Worm (Caenorhabditis elegans) whole organism, late embryonic: ENCODE results near the gene C06B3.6.

Experiments used
- C08G9.2 ChIP-seq: sonication (generic microtip); optimal IDR thresholded peaks from 2 replicates; lab custom pipeline; 2016; ENCODE audit warnings: mild to moderate bottlenecking, missing genetic modification characterization, moderate library complexity, missing compliant biosample characterization
- K02D7.2 ChIP-seq: sonication (generic microtip); optimal IDR thresholded peaks from 2 replicates; lab custom pipeline; 2017; ENCODE audit warnings: mild to moderate bottlenecking, missing genetic modification characterization, missing compliant biosample characterization
- T23F11.4 ChIP-seq: fragments of 200-800 bp; sonication (Bioruptor generic); optimal IDR thresholded peaks from 2 replicates; lab custom pipeline; 2018; ENCODE audit warnings: mild to moderate bottlenecking, missing genetic modification characterization, missing compliant biosample characterization
- Y22D7AL.16 ChIP-seq: sonication (generic microtip); optimal IDR thresholded peaks from 2 replicates; lab custom pipeline; 2016; ENCODE audit warnings: missing genetic modification characterization, missing compliant biosample characterization
- ceh-22 ChIP-seq: sonication (generic microtip); optimal IDR thresholded peaks from 2 replicates; lab custom pipeline; 2017; ENCODE audit warnings: missing biosample characterization, missing genetic modification characterization
- ceh-24 ChIP-seq: sonication (generic microtip); optimal IDR thresholded peaks from 2 replicates; lab custom pipeline; 2016; ENCODE audit warnings: mild to moderate bottlenecking, missing genetic modification characterization, missing compliant biosample characterization
- ceh-45 ChIP-seq: fragments of 200-800 bp; sonication (Bioruptor generic); IDR thresholded peaks from 2 replicates; pipeline ENCODE4 v1.3.6; 2022; ENCODE audit warnings: missing genetic modification reagents, missing genetic modification characterization, missing compliant biosample characterization
- ceh-48 ChIP-seq: sonication (generic microtip); optimal IDR thresholded peaks from 2 replicates; lab custom pipeline; 2016; ENCODE audit warnings: missing genetic modification characterization, inconsistent platforms, missing compliant biosample characterization
- ceh-6 ChIP-seq: fragments of 200-800 bp; sonication (Bioruptor generic); optimal IDR thresholded peaks from 2 replicates; lab custom pipeline; 2018; ENCODE audit warnings: mild to moderate bottlenecking, missing genetic modification characterization, missing compliant biosample characterization
- ceh-9 ChIP-seq: sonication (generic microtip); optimal IDR thresholded peaks from 2 replicates; lab custom pipeline; 2016; ENCODE audit warnings: mild to moderate bottlenecking, missing genetic modification characterization, inconsistent platforms, missing compliant biosample characterization
- elt-2 ChIP-seq: sonication (generic microtip); optimal IDR thresholded peaks from 2 replicates; lab custom pipeline; 2016; ENCODE audit warnings: missing genetic modification reagents, missing genetic modification characterization, missing compliant biosample characterization
- elt-4 ChIP-seq: sonication (generic microtip); optimal IDR thresholded peaks from 2 replicates; lab custom pipeline; 2016; ENCODE audit warnings: missing genetic modification characterization, missing compliant biosample characterization
- eyg-1 ChIP-seq: sonication (generic microtip); optimal IDR thresholded peaks from 2 replicates; lab custom pipeline; 2016; ENCODE audit warnings: missing genotype, missing genetic modification characterization, missing compliant biosample characterization
- fax-1 ChIP-seq: sonication (generic microtip); optimal IDR thresholded peaks from 2 replicates; lab custom pipeline; 2016; ENCODE audit warnings: missing genotype, missing genetic modification characterization, missing compliant biosample characterization
- fkh-6 ChIP-seq: sonication (generic microtip); optimal IDR thresholded peaks from 2 replicates; lab custom pipeline; 2016; ENCODE audit warnings: missing genetic modification characterization, missing compliant biosample characterization
- gmeb-2 ChIP-seq: sonication (generic microtip); optimal IDR thresholded peaks from 2 replicates; lab custom pipeline; 2016; ENCODE audit warnings: missing genetic modification characterization, inconsistent platforms, missing compliant biosample characterization
- hlh-15 ChIP-seq: sonication (generic microtip); optimal IDR thresholded peaks from 2 replicates; lab custom pipeline; 2016; ENCODE audit warnings: missing genetic modification characterization, missing compliant biosample characterization
- hlh-8 ChIP-seq: sonication (generic microtip); optimal IDR thresholded peaks from 2 replicates; lab custom pipeline; 2016; ENCODE audit warnings: missing genotype, missing genetic modification characterization, missing compliant biosample characterization
- lin-11 ChIP-seq: fragments of 200-800 bp; sonication (Bioruptor generic); optimal IDR thresholded peaks from 2 replicates; lab custom pipeline; 2018; ENCODE audit warnings: mild to moderate bottlenecking, missing genetic modification characterization, missing compliant biosample characterization
- mec-3 ChIP-seq: sonication (generic microtip); optimal IDR thresholded peaks from 2 replicates; lab custom pipeline; 2016; ENCODE audit warnings: borderline replicate concordance, missing genetic modification characterization, missing compliant biosample characterization
- nhr-11 ChIP-seq: fragments of 150-350 bp; optimal IDR thresholded peaks from 2 replicates; lab custom pipeline; 2014; ENCODE audit warnings: missing biosample characterization, missing genetic modification characterization
- npax-4 ChIP-seq: sonication (generic microtip); optimal IDR thresholded peaks from 2 replicates; lab custom pipeline; 2016; ENCODE audit warnings: missing genetic modification characterization, missing compliant biosample characterization
- pag-3 ChIP-seq: sonication (generic microtip); optimal IDR thresholded peaks from 2 replicates; lab custom pipeline; 2016; ENCODE audit warnings: missing compliant biosample characterization, missing genetic modification characterization, borderline replicate concordance
- pha-4 ChIP-seq: fragments of 150-350 bp; optimal IDR thresholded peaks from 2 replicates; lab custom pipeline; 2018; ENCODE audit warnings: missing biosample characterization, missing genetic modification reagents, missing genetic modification characterization
- pros-1 ChIP-seq: fragments of 150-350 bp; optimal IDR thresholded peaks from 2 replicates; lab custom pipeline; 2014; ENCODE audit warnings: missing biosample characterization, missing genetic modification reagents, missing genetic modification characterization
- ref-2 ChIP-seq: sonication (generic microtip); optimal IDR thresholded peaks from 2 replicates; lab custom pipeline; 2016; ENCODE audit warnings: missing genetic modification characterization, missing compliant biosample characterization
- tbx-2 ChIP-seq: sonication (generic microtip); optimal IDR thresholded peaks from 2 replicates; lab custom pipeline; 2016; ENCODE audit warnings: missing genetic modification characterization, missing compliant biosample characterization
- tbx-7 ChIP-seq: sonication (generic microtip); optimal IDR thresholded peaks from 2 replicates; lab custom pipeline; 2016; ENCODE audit warnings: missing genotype, missing genetic modification characterization, missing compliant biosample characterization
- ttx-3 ChIP-seq: sonication (generic microtip); optimal IDR thresholded peaks from 2 replicates; lab custom pipeline; 2016; ENCODE audit warnings: missing genetic modification reagents, missing genetic modification characterization, missing compliant biosample characterization
- unc-3 ChIP-seq, 2 experiments: fragments of 200-800 bp in 1 of 2; sonication (Bioruptor generic) in 1 of 2; sonication (generic microtip) in 1 of 2; conservative IDR thresholded peaks in 1 of 2; optimal IDR thresholded peaks in 1 of 2; 2 replicates each; pipeline versions ENCODE4 v1.3.6 to Lab custom; 2016 to 2022; ENCODE audit warnings: missing compliant biosample characterization in 2 of 2, missing genetic modification characterization in 2 of 2, missing genetic modification reagents in 1 of 2
- unc-42 ChIP-seq: sonication (generic microtip); optimal IDR thresholded peaks from 2 replicates; lab custom pipeline; 2016; ENCODE audit warnings: missing genotype, missing genetic modification characterization, missing compliant biosample characterization
- unc-86 ChIP-seq: sonication (generic microtip); optimal IDR thresholded peaks from 2 replicates; lab custom pipeline; 2016; ENCODE audit warnings: missing genetic modification characterization, missing compliant biosample characterization
- ztf-16 ChIP-seq: sonication (generic microtip); optimal IDR thresholded peaks from 2 replicates; lab custom pipeline; 2017; ENCODE audit warnings: missing genetic modification characterization, missing compliant biosample characterization

Gene C06B3.6

ce11 chrV:13892457-13893375 is 16.1 kb downstream of the C06B3.6 start, which contains the start of gene sptl-3:
TSS of gene sptl-3 (plus strand) at chrV:13893325.
- no peak for TF ChIP-seq C08G9.2
- TF ChIP-seq nhr-11 (tag; lab: Kevin White, UChicago): no peak
- peak; percentile 31 for TF ChIP-seq tbx-2
- TF ChIP-seq elt-2 (tag; lab: Kevin White, UChicago): peak; percentile 46

ce11 chrV:13891489-13891888 is 17.3 kb downstream of the C06B3.6 start:
- no peak for TF ChIP-seq elt-4 (tag; lab: Kevin White, UChicago)
- TF ChIP-seq ztf-16 (tag; lab: Kevin White, UChicago): no peak
- TF ChIP-seq hlh-15 (tag; lab: Kevin White, UChicago): no peak
- TF ChIP-seq pros-1 (tag; lab: Kevin White, UChicago): no peak
- no peak for TF ChIP-seq K02D7.2 (tag; lab: Kevin White, UChicago)
- TF ChIP-seq Y22D7AL.16 (tag; lab: Kevin White, UChicago): no peak
- no peak for TF ChIP-seq pag-3 (tag; lab: Kevin White, UChicago)

ce11 chrV:13890473-13890872 is 18.3 kb downstream of the C06B3.6 start, which contains the start of gene lbp-8:
TSS of gene lbp-8 (plus strand) at chrV:13890773.
- TF ChIP-seq ttx-3 (tag; lab: Kevin White, UChicago): no peak
- no peak for TF ChIP-seq pros-1 (tag; lab: Kevin White, UChicago)
- no peak for TF ChIP-seq ceh-9 (tag; lab: Kevin White, UChicago)
- no peak for TF ChIP-seq ceh-22 (tag; lab: Kevin White, UChicago)
- no peak for TF ChIP-seq eyg-1 (tag; lab: Kevin White, UChicago)
- TF ChIP-seq ceh-24 (tag; lab: Kevin White, UChicago): no peak
- TF ChIP-seq ceh-45: no peak
- TF ChIP-seq pag-3 (tag; lab: Kevin White, UChicago): no peak
- no peak for TF ChIP-seq Y22D7AL.16 (tag; lab: Kevin White, UChicago)

- no peak for TF ChIP-seq npax-4
- TF ChIP-seq pros-1 (tag; lab: Kevin White, UChicago): no peak
- no peak for TF ChIP-seq ceh-45
- no peak for TF ChIP-seq tbx-7 (tag; lab: Kevin White, UChicago)
- TF ChIP-seq lin-11: no peak
- TF ChIP-seq fkh-6 (tag; lab: Kevin White, UChicago): no peak
- no peak for TF ChIP-seq ztf-16 (tag; lab: Kevin White, UChicago)
- TF ChIP-seq T23F11.4 (GFP tag; lab: Kevin White, UChicago): no peak
- no peak for TF ChIP-seq gmeb-2 (tag; lab: Kevin White, UChicago)
- TF ChIP-seq tbx-2: no peak
These were observed 19.3 kb downstream of the C06B3.6 start, which contains the start of gene spp-12 for ce11 chrV:13889516-13889915. TSS of gene spp-12 (plus strand) at chrV:13889816.

ce11 chrV:13887358-13887757 is 21.4 kb downstream of the C06B3.6 start, which contains the start of gene srsx-19:
TSS of gene srsx-19 (plus strand) at chrV:13887658.
- TF ChIP-seq Y22D7AL.16 (tag; lab: Kevin White, UChicago): no peak
- TF ChIP-seq unc-42 (tag; lab: Kevin White, UChicago): no peak
- TF ChIP-seq mec-3 (tag; lab: Kevin White, UChicago): no peak
- TF ChIP-seq unc-86 (tag; lab: Kevin White, UChicago): no peak
- TF ChIP-seq hlh-8 (tag; lab: Kevin White, UChicago): no peak
- no peak for TF ChIP-seq pha-4
- TF ChIP-seq ceh-22 (tag; lab: Kevin White, UChicago): no peak
- TF ChIP-seq lin-11: no peak
- TF ChIP-seq ceh-48 (tag; lab: Kevin White, UChicago): no peak
- TF ChIP-seq unc-3 (GFP tag; conservative IDR thresholded peaks at IDR 0.05; lab: Robert Waterston, UW): no peak
- TF ChIP-seq unc-3 (tag; optimal IDR thresholded peaks at IDR 0.05; lab: Kevin White, UChicago): no peak
- TF ChIP-seq ref-2: no peak
- no peak for TF ChIP-seq ceh-6 (GFP tag; lab: Kevin White, UChicago)
- no peak for TF ChIP-seq fax-1 (tag; lab: Kevin White, UChicago)
